Fruit fly (Drosophila melanogaster) whole organism, wandering third instar larva: ENCODE results near the gene Eip74EF.

ENCODE experiments used
- Abd-B ChIP-seq: fragments of >200 bp; optimal IDR thresholded peaks from 2 replicates; lab custom pipeline; 2017; ENCODE audit warnings: missing biosample characterization, missing genetic modification characterization
- CG32264 ChIP-seq: fragments of 200-800 bp; sonication (Bioruptor generic); optimal IDR thresholded peaks from 2 replicates; lab custom pipeline; 2016; ENCODE audit warnings: missing biosample characterization, missing genetic modification characterization
- CG9705 ChIP-seq: fragments of 200-800 bp; sonication (Bioruptor generic); optimal IDR thresholded peaks from 2 replicates; lab custom pipeline; 2018; ENCODE audit warnings: missing biosample characterization, mild to moderate bottlenecking, missing genetic modification characterization
- CrebA ChIP-seq: fragments of 200-800 bp; sonication (Bioruptor generic); optimal IDR thresholded peaks from 2 replicates; lab custom pipeline; 2016; ENCODE audit warnings: missing biosample characterization, mild to moderate bottlenecking, missing genetic modification characterization, borderline replicate concordance
- Dfd ChIP-seq: fragments of >200 bp; optimal IDR thresholded peaks from 2 replicates; lab custom pipeline; 2017; ENCODE audit warnings: missing biosample characterization, missing genetic modification characterization
- Dif ChIP-seq: fragments of 200-275, 200-300 bp; sonication (Bioruptor generic); optimal IDR thresholded peaks from 2 replicates; lab custom pipeline; 2018; ENCODE audit warnings: missing biosample characterization, missing genetic modification characterization; ENCODE audit not compliant: partially characterized antibody
- GATAd ChIP-seq: sonication (Bioruptor generic); optimal IDR thresholded peaks from 2 replicates; lab custom pipeline; 2016; ENCODE audit warnings: missing biosample characterization, missing genetic modification characterization
- HLH106 ChIP-seq: fragments of 200-800 bp; optimal IDR thresholded peaks from 3 replicates; lab custom pipeline; 2019; ENCODE audit warnings: missing biosample characterization, mild to moderate bottlenecking, missing genetic modification characterization, moderate library complexity
- Hnf4 ChIP-seq: fragments of 200-800 bp; sonication (Bioruptor generic); optimal IDR thresholded peaks from 2 replicates; lab custom pipeline; 2016; ENCODE audit warnings: missing biosample characterization, mild to moderate bottlenecking, missing genetic modification characterization
- Hr78 ChIP-seq: fragments of >200 bp; optimal IDR thresholded peaks from 2 replicates; lab custom pipeline; 2017; ENCODE audit warnings: missing biosample characterization, missing genetic modification characterization
- Hr83 ChIP-seq: fragments of 200-300 bp; sonication (Bioruptor generic); optimal IDR thresholded peaks from 2 replicates; lab custom pipeline; 2016; ENCODE audit warnings: missing biosample characterization, mild to moderate bottlenecking, missing genetic modification characterization, moderate library complexity; ENCODE audit not compliant: poor library complexity, severe bottlenecking
- Jra ChIP-seq: sonication (Bioruptor generic); optimal IDR thresholded peaks from 2 replicates; lab custom pipeline; 2016; ENCODE audit warnings: missing biosample characterization, missing genetic modification characterization
- Mio ChIP-seq: sonication (Bioruptor generic); optimal IDR thresholded peaks from 2 replicates; lab custom pipeline; 2016; ENCODE audit warnings: missing biosample characterization, missing genetic modification characterization
- Myc ChIP-seq: fragments of >200 bp; optimal IDR thresholded peaks from 2 replicates; lab custom pipeline; 2017
- N ChIP-seq: fragments of >200 bp; optimal IDR thresholded peaks from 2 replicates; lab custom pipeline; 2018; ENCODE audit warnings: missing biosample characterization, missing external identifiers, missing genetic modification characterization
- OdsH ChIP-seq: fragments of 200-800 bp; sonication (Bioruptor generic); optimal IDR thresholded peaks from 2 replicates; lab custom pipeline; 2016; ENCODE audit warnings: missing biosample characterization, mild to moderate bottlenecking, missing genetic modification characterization
- Rel ChIP-seq, 2 experiments: fragments of 200-800 bp; sonication (Bioruptor generic) in 1 of 2; optimal IDR thresholded peaks; 2 replicates in 1 of 2; 3 replicates in 1 of 2; lab custom pipeline; 2016 to 2019; ENCODE audit warnings: mild to moderate bottlenecking in 2 of 2, missing biosample characterization in 2 of 2, missing genetic modification characterization in 2 of 2, moderate library complexity in 1 of 2
- Sp1 ChIP-seq: fragments of 200-800 bp; sonication (Bioruptor generic); optimal IDR thresholded peaks from 3 replicates; lab custom pipeline; 2019; ENCODE audit warnings: missing biosample characterization, mild to moderate bottlenecking, missing genetic modification characterization, moderate library complexity
- Vsx2 ChIP-seq: fragments of 200-300, 225-300 bp; sonication (Bioruptor generic); optimal IDR thresholded peaks from 2 replicates; lab custom pipeline; 2018; ENCODE audit warnings: missing biosample characterization, missing genetic modification characterization; ENCODE audit not compliant: partially characterized antibody
- br ChIP-seq: fragments of 200-800 bp; sonication (Bioruptor generic); optimal IDR thresholded peaks from 2 replicates; lab custom pipeline; 2016; ENCODE audit warnings: missing biosample characterization, missing genetic modification characterization
- brk ChIP-seq: fragments of 200-800 bp; sonication (Bioruptor generic); optimal IDR thresholded peaks from 2 replicates; lab custom pipeline; 2016; ENCODE audit warnings: missing biosample characterization, mild to moderate bottlenecking, missing genetic modification characterization
- dl ChIP-seq, 2 experiments: fragments of 175-275, 200-275 bp in 1 of 2; fragments of 200-275 bp in 1 of 2; sonication (Bioruptor generic); optimal IDR thresholded peaks; lab custom pipeline; 2018; ENCODE audit warnings: mild to moderate bottlenecking in 2 of 2, missing biosample characterization in 2 of 2, missing genetic modification characterization in 2 of 2, moderate library complexity in 2 of 2; ENCODE audit not compliant: partially characterized antibody in 2 of 2, insufficient read depth in 1 of 2
- dmrt93B ChIP-seq: fragments of 200-800 bp; sonication (Bioruptor generic); optimal IDR thresholded peaks from 2 replicates; lab custom pipeline; 2018; ENCODE audit warnings: missing biosample characterization, mild to moderate bottlenecking, missing genetic modification characterization
- dsf ChIP-seq: sonication (Bioruptor generic); optimal IDR thresholded peaks from 2 replicates; lab custom pipeline; 2016; ENCODE audit warnings: missing biosample characterization, missing genetic modification characterization, borderline replicate concordance
- ey ChIP-seq: fragments of 200-800 bp; sonication (Bioruptor generic); optimal IDR thresholded peaks from 2 replicates; lab custom pipeline; 2016; ENCODE audit warnings: missing biosample characterization, missing genetic modification characterization
- foxo ChIP-seq, 2 experiments: fragments of 200-800 bp; sonication (Bioruptor generic); optimal IDR thresholded peaks; 2 replicates in 1 of 2; 3 replicates in 1 of 2; lab custom pipeline; 2016 to 2017; ENCODE audit warnings: missing biosample characterization in 2 of 2, missing genetic modification characterization in 2 of 2
- fru ChIP-seq: fragments of 200-800 bp; sonication (Bioruptor generic); optimal IDR thresholded peaks from 3 replicates; lab custom pipeline; 2016; ENCODE audit warnings: missing biosample characterization, mild to moderate bottlenecking, missing genetic modification characterization
- h ChIP-seq: fragments of 200-800 bp; sonication (Bioruptor generic); optimal IDR thresholded peaks from 3 replicates; lab custom pipeline; 2016; ENCODE audit warnings: missing biosample characterization, mild to moderate bottlenecking, missing genetic modification characterization
- jim ChIP-seq: fragments of 175-275, 200-325 bp; sonication (Bioruptor generic); optimal IDR thresholded peaks from 2 replicates; lab custom pipeline; 2016; ENCODE audit warnings: missing biosample characterization, mild to moderate bottlenecking, missing genetic modification characterization
- lola ChIP-seq: fragments of >200 bp; optimal IDR thresholded peaks from 2 replicates; lab custom pipeline; 2017; ENCODE audit warnings: missing biosample characterization, missing genetic modification characterization
- pan ChIP-seq: fragments of >200 bp; optimal IDR thresholded peaks from 2 replicates; lab custom pipeline; 2017
- psq ChIP-seq: fragments of 200-800 bp; sonication (Bioruptor generic); optimal IDR thresholded peaks from 3 replicates; lab custom pipeline; 2017; ENCODE audit warnings: missing biosample characterization, mild to moderate bottlenecking, missing genetic modification characterization, moderate library complexity
- rgr ChIP-seq: fragments of 200-800 bp; sonication (Bioruptor generic); optimal IDR thresholded peaks from 3 replicates; lab custom pipeline; 2016; ENCODE audit warnings: missing biosample characterization, mild to moderate bottlenecking, missing genetic modification characterization
- sage ChIP-seq: fragments of 200-800 bp; sonication (Bioruptor generic); optimal IDR thresholded peaks from 2 replicates; lab custom pipeline; 2016; ENCODE audit warnings: missing biosample characterization, mild to moderate bottlenecking, missing genetic modification characterization
- sv ChIP-seq: fragments of 200-800 bp; sonication (Bioruptor generic); optimal IDR thresholded peaks from 3 replicates; lab custom pipeline; 2016; ENCODE audit warnings: missing biosample characterization, missing genetic modification characterization
- tai ChIP-seq: sonication (Bioruptor generic); optimal IDR thresholded peaks from 2 replicates; lab custom pipeline; 2016; ENCODE audit warnings: missing biosample characterization, missing genetic modification characterization
- usp ChIP-seq: fragments of >200 bp; optimal IDR thresholded peaks from 2 replicates; lab custom pipeline; 2017; ENCODE audit warnings: missing biosample characterization, missing genetic modification characterization
- woc ChIP-seq: sonication (Bioruptor generic); optimal IDR thresholded peaks from 2 replicates; lab custom pipeline; 2016; ENCODE audit warnings: missing biosample characterization, mild to moderate bottlenecking, missing genetic modification characterization

Eip74EF gene

DNA sequence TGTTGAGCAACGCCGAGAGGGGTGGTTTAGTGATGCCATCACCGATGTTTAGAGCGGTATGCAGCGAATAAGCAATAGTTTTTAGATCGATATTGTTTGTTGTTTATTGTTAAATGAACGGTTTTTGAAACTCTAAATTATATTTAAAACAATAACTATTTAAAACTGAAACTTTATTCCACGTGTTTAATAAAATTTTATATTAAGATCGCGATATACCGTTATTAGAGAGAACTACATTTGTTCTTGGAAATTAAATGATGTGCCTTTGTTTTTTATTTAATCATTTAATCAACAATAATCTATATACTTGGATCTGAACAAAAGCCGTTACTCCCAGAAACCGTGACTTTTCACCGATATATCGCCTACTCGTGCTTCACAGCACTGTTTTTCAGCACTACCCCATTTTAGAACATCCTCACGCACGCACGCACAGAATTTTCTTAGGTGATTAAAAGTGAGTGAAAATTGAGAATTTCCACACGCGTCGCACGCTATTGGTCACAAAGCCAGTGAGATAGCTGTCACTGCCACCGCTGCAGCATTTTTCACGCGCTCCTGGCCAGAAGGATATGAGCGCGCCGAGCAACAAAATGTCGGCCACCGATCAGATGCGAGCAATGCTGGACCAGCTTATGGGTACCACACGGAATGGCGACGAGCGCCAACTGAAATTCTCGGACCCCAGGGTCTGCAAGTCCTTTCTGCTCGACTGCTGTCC, 105.1 kb downstream of the Eip74EF start, which contains the start of the genes U4-U6-60K and CG7564:
Gene U4-U6-60K (minus strand): TSS at position 20 of the 724 bp plus-strand sequence.
Gene CG7564 (plus strand): TSS at position 406 of the 724 bp plus-strand sequence.
- TF ChIP-seq psq (GFP tag; lab: Kevin White, UChicago) (peak; percentile 67), woc (GFP tag; lab: Kevin White, UChicago) (peak; percentile 78), foxo (GFP tag; optimal IDR thresholded peaks at IDR 0.05; lab: Kevin White, UChicago) (peak in 1 of 2 experiments; percentile 74), dsf (peak; percentile 74), lola (GFP tag; lab: Kevin White, UChicago) (no peak), Jra (peak; percentile 69), dmrt93B (GFP tag; lab: Kevin White, UChicago) (peak; percentile 70), usp (GFP tag; lab: Kevin White, UChicago) (no peak), Hnf4 (GFP tag; lab: Kevin White, UChicago) (no peak), fru (GFP tag; lab: Kevin White, UChicago) (peak; percentile 40), HLH106 (tag; lab: Kevin White, UChicago) (peak; percentile 62), sv (peak; percentile 73), CrebA (GFP tag; lab: Kevin White, UChicago) (no peak), jim (no peak), Hr83 (GFP tag; lab: Kevin White, UChicago) (peak; percentile 52), Vsx2 (no peak), tai (no peak), ey (GFP tag; lab: Kevin White, UChicago) (peak; percentile 44), CG32264 (peak; percentile 57), dl (GFP tag; optimal IDR thresholded peaks at IDR 0.05; lab: Kevin White, UChicago; ENCODE audit: insufficient read depth in 1 of 2, partially characterized antibody in 2 of 2) (no peak), GATAd (peak; percentile 46), Abd-B (GFP tag; lab: Kevin White, UChicago) (no peak), rgr (peak; percentile 79), Dif (no peak), sage (GFP tag; lab: Kevin White, UChicago) (no peak), Sp1 (GFP tag; lab: Kevin White, UChicago) (peak; percentile 61), N (no peak), pan (lab: Kevin White, UChicago) (no peak), br (GFP tag; lab: Kevin White, UChicago) (peak; percentile 45), h (peak; percentile 69), Rel (GFP tag; optimal IDR thresholded peaks at IDR 0.05; lab: Kevin White, UChicago) (no peak), Rel (tag; optimal IDR thresholded peaks at IDR 0.05; lab: Kevin White, UChicago) (no peak), brk (GFP tag; lab: Kevin White, UChicago) (no peak), Myc (lab: Kevin White, UChicago) (peak; percentile 88), Hr78 (no peak), CG9705 (GFP tag; lab: Kevin White, UChicago) (peak; percentile 59), Mio (no peak), OdsH (peak; percentile 46), Dfd (no peak)

DNA sequence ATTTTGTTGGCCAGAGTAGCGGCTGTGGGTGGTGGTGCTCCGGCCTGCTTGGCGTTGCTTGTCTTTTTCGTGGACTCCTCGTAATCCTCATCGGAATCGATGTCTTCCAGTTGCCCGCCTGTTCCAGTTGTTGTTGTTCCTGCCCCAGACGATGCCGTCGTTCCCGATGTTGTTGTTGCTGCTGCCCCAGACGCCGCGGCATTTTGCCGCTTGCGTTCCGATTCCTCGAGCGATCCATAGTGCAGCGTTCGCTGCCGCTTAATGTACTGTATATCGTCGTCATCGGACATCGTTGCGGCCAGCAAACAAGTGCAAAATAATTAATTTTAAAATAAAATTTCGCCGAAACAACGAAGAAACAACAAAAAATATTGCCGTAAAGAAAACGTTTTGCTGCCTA, 105.6 kb downstream of the Eip74EF start:
- TF ChIP-seq usp (GFP tag; lab: Kevin White, UChicago) (no peak), Hnf4 (GFP tag; lab: Kevin White, UChicago) (no peak), pan (lab: Kevin White, UChicago) (no peak), OdsH (no peak), br (GFP tag; lab: Kevin White, UChicago) (no peak), N (no peak), HLH106 (tag; lab: Kevin White, UChicago) (no peak), Sp1 (GFP tag; lab: Kevin White, UChicago) (no peak), lola (GFP tag; lab: Kevin White, UChicago) (no peak), dl (GFP tag; optimal IDR thresholded peaks at IDR 0.05; lab: Kevin White, UChicago; ENCODE audit: insufficient read depth in 1 of 2, partially characterized antibody in 2 of 2) (no peak)
